Worm (Caenorhabditis elegans) whole organism, early embryonic: ENCODE results near the gene srv-4.

Experiments used
- flt-1 ChIP-seq: fragments of 200-800 bp; sonication (Bioruptor generic); IDR thresholded peaks from 2 replicates; pipeline ENCODE4 v1.3.6; 2022; ENCODE audit warnings: missing genetic modification characterization, missing compliant biosample characterization
- tbx-11 ChIP-seq: fragments of 200-800 bp; sonication (Bioruptor generic); IDR thresholded peaks from 2 replicates; pipeline ENCODE4 v1.3.6; 2022; ENCODE audit warnings: missing genetic modification characterization, missing compliant biosample characterization

DNA sequence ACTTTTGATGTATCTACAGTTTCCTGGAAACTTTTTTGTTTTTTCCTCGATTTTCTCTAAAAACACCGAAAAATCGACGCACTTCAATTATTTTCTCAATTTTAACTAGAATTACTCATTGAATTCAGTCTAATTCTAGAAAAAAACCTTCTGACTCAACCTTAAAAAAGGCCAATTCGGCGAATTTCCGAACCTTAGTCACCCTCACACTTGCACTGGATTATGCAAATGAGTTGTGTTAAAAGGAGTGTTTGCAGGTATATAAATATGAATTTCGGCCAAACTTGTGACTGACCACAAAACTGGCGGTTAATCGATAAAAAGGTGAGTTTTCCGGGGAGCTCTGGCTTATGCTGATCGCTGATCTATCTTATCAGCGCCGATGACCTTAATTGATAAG, 41.7 kb downstream of the srv-4 start, which contains the start of gene ttr-20:
- no peak for TF ChIP-seq tbx-11 (GFP tag; lab: Robert Waterston, UW)
- no peak for TF ChIP-seq flt-1 (GFP tag; lab: Robert Waterston, UW)
